Fruit fly (Drosophila melanogaster) whole organism, embryonic: ENCODE results near the gene SkpC.

Source experiments
- CG1602 ChIP-seq: fragments of 200-800 bp; sonication (Bioruptor generic); optimal IDR thresholded peaks from 3 replicates; lab custom pipeline; 2016; ENCODE audit warnings: missing biosample characterization, missing genetic modification characterization
- CG17568 ChIP-seq: fragments of 200-800 bp; sonication (Bioruptor generic); optimal IDR thresholded peaks from 2 replicates; lab custom pipeline; 2018; ENCODE audit warnings: missing biosample characterization, mild to moderate bottlenecking, missing genetic modification characterization, moderate library complexity
- CoRest ChIP-seq: fragments of 200-800 bp; sonication (Bioruptor generic); optimal IDR thresholded peaks from 3 replicates; lab custom pipeline; 2018; ENCODE audit warnings: missing biosample characterization, mild to moderate bottlenecking, missing genetic modification characterization, moderate library complexity
- Deaf1 ChIP-seq: fragments of 200-800 bp; optimal IDR thresholded peaks from 3 replicates; lab custom pipeline; 2019; ENCODE audit warnings: missing biosample characterization, mild to moderate bottlenecking, missing genetic modification characterization, moderate library complexity
- Doc3 ChIP-seq: fragments of 200-800 bp; sonication (Bioruptor generic); IDR thresholded peaks from 3 replicates; pipeline ENCODE4 v1.3.6; 2022; ENCODE audit warnings: missing biosample characterization, missing genetic modification characterization; ENCODE audit not compliant: partially characterized antibody
- ERR ChIP-seq: fragments of 200-800 bp; sonication (Bioruptor generic); optimal IDR thresholded peaks from 2 replicates; lab custom pipeline; 2016; ENCODE audit warnings: missing biosample characterization, missing genetic modification characterization
- Hr39 ChIP-seq: fragments of >200 bp; optimal IDR thresholded peaks from 2 replicates; lab custom pipeline; 2017
- bowl ChIP-seq: fragments of 200-800 bp; sonication (Bioruptor generic); IDR thresholded peaks from 2 replicates; pipeline ENCODE4 v1.3.6; 2022; ENCODE audit warnings: missing biosample characterization, missing genetic modification characterization
- dysf ChIP-seq: fragments of 200-800 bp; sonication (Bioruptor generic); IDR thresholded peaks from 3 replicates; pipeline ENCODE4 v1.3.6; 2022; ENCODE audit warnings: missing biosample characterization, missing genetic modification characterization

dm6 chrX:19791832-19792231, 24.0 kb upstream of the SkpC start:
- TF ChIP-seq CoRest (tag; lab: Kevin White, UChicago) = no peak
- no peak for TF ChIP-seq Doc3 (GFP tag; lab: Robert Waterston, UW)
- no peak for TF ChIP-seq CG1602 (GFP tag; lab: Kevin White, UChicago)
- no peak for TF ChIP-seq bowl
- TF ChIP-seq Hr39 (lab: Kevin White, UChicago) = no peak
- no peak for TF ChIP-seq CG17568 (GFP tag; lab: Kevin White, UChicago)
- no peak for TF ChIP-seq Deaf1 (tag; lab: Kevin White, UChicago)
- no peak for TF ChIP-seq ERR (GFP tag; lab: Kevin White, UChicago)
- no peak for TF ChIP-seq dysf (GFP tag; lab: Robert Waterston, UW)
